Fruit fly (Drosophila melanogaster): ENCODE data around the gene alphaTub85E.
"Not testable (repeated sequence)": the region's sequence is repeated elsewhere in the genome, so short reads cannot be mapped to it uniquely, and the experiment has no call there.

alphaTub85E gene

DNA sequence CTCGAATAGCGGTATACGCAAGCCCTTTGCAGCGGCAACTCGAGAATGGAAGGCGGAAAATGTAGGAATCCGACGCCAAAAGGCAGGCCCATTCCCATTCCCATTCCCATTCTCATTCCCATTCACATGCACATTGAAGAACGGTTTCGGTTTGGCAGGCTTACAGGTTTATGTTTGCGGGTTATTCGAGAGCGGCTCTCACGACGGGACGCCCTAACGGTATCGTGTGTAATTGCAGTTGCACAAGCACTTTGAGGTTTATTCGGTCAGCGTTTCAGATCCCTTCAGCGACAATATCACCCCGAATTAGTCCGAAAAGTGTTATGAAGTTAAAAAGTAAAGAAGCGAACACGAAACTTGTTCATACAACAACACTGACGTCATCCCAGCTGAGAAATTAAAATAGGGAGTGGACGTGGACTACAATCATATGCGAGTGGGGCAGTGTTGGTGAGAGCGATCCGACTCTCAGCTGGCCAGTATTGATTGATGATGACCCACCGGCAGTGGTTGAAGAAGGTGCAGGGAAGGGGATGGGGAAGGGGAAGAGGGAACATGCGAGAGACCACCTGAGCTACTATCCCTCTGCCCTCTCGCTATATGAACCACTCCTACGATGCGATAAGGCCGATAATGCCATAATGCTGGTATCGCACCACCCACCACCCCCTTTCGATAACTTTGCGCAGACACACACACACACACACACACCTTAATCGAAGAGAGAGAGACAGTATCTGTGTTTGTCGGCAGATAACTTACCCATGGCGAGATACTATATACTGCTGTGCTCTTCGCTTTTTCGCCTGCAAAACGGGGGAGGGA lies 28.7 kb downstream of the alphaTub85E start:
- TF ChIP-seq noc (tag; optimal IDR thresholded peaks at IDR 0.05): peak; percentile 47

- no peak for TF ChIP-seq noc (tag; optimal IDR thresholded peaks at IDR 0.05)
These were observed 29.8 kb downstream of the alphaTub85E start for dm6 chr3R:9703273-9703672.

- TF ChIP-seq noc (tag; optimal IDR thresholded peaks at IDR 0.05): peak; percentile 91
These were observed 30.5 kb downstream of the alphaTub85E start for dm6 chr3R:9702567-9702966.

dm6 chr3R:9701897-9702296 lies 31.2 kb downstream of the alphaTub85E start:
- TF ChIP-seq noc (tag; optimal IDR thresholded peaks at IDR 0.05): no peak

- TF ChIP-seq noc (tag; optimal IDR thresholded peaks at IDR 0.05): no peak
These were observed 31.8 kb downstream of the alphaTub85E start for dm6 chr3R:9701148-9701703.

DNA sequence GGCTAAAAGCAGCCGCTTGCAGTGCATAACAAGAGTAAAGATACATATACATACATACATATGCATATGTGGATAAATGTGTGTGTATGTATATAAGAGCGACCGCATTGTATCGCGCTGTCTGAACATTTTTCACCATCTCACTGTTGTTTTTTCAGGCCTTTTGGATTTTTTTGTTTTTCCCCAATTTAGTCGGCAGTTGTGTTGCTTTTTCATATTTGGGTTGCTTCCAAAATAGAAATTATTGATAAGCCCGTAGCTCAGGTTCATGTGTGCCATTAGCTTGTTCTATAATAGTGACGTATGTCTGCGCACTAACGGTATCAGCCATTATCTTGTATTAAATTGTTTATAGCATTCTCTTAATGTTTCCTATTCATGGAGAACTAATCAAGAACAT lies 32.5 kb downstream of the alphaTub85E start:
- peak; percentile 12 for TF ChIP-seq noc (tag; optimal IDR thresholded peaks at IDR 0.05)

- TF ChIP-seq noc (tag; optimal IDR thresholded peaks at IDR 0.05): no peak
These were observed 38.1 kb downstream of the alphaTub85E start for dm6 chr3R:9694999-9695398.

- TF ChIP-seq noc (tag; optimal IDR thresholded peaks at IDR 0.05): not testable (repeated sequence)
These were observed 40.3 kb downstream of the alphaTub85E start, which contains the start of the genes Unc-115b, p24-2 and CG32939 for dm6 chr3R:9692675-9693129. TSS of gene Unc-115b (minus strand) at chr3R:9692775. TSS of gene p24-2 (minus strand) at chr3R:9692794. TSS of gene CG32939 (plus strand) at chr3R:9693079.

- not testable (repeated sequence) for TF ChIP-seq noc (tag; optimal IDR thresholded peaks at IDR 0.05)
These were observed 47.7 kb downstream of the alphaTub85E start, which contains the start of the genes eca and CG18542 for dm6 chr3R:9685376-9685775. TSS of gene eca (minus strand) at chr3R:9685476. TSS of gene CG18542 (plus strand) at chr3R:9685760.

- no peak for TF ChIP-seq noc (tag; optimal IDR thresholded peaks at IDR 0.05)
These were observed 48.9 kb downstream of the alphaTub85E start, which contains the start of gene CG9444 for dm6 chr3R:9684125-9684524. TSS of gene CG9444 (minus strand) at chr3R:9684264.

dm6 chr3R:9683064-9683682 lies 49.9 kb downstream of the alphaTub85E start:
- TF ChIP-seq noc (tag; optimal IDR thresholded peaks at IDR 0.05): no peak
